Worm (Caenorhabditis elegans) whole organism, L1 larva: ENCODE measurements around the gene ptr-24.

Experiments
- ces-1 ChIP-seq: fragments of 150-350 bp; optimal IDR thresholded peaks from 2 replicates; lab custom pipeline; 2014; ENCODE audit warnings: missing biosample characterization, missing genetic modification reagents, missing genetic modification characterization
- fkh-8 ChIP-seq: sonication (generic microtip); optimal IDR thresholded peaks from 2 replicates; lab custom pipeline; 2016; ENCODE audit warnings: mild to moderate bottlenecking, missing genetic modification characterization, missing compliant biosample characterization
- lin-39 ChIP-seq: fragments of 150-350 bp; optimal IDR thresholded peaks from 2 replicates; lab custom pipeline; 2014; ENCODE audit warnings: missing biosample characterization, missing genetic modification reagents, missing genetic modification characterization
- lir-3 ChIP-seq: sonication (generic microtip); optimal IDR thresholded peaks from 2 replicates; lab custom pipeline; 2016; ENCODE audit warnings: mild to moderate bottlenecking, missing genetic modification characterization, moderate library complexity, missing compliant biosample characterization; ENCODE audit not compliant: poor library complexity
- lsy-2 ChIP-seq, 2 experiments: fragments of 150-350 bp; optimal IDR thresholded peaks; 2 replicates each; lab custom pipeline; 2014; ENCODE audit warnings: missing biosample characterization in 2 of 2, missing genetic modification characterization in 2 of 2
- nhr-11 ChIP-seq: fragments of 150-350 bp; optimal IDR thresholded peaks from 2 replicates; lab custom pipeline; 2014; ENCODE audit warnings: missing biosample characterization, missing genetic modification characterization
- nhr-28 ChIP-seq: fragments of 150-350 bp; optimal IDR thresholded peaks from 2 replicates; lab custom pipeline; 2014; ENCODE audit warnings: missing biosample characterization, missing genetic modification characterization
- sox-4 ChIP-seq: sonication (generic microtip); optimal IDR thresholded peaks from 2 replicates; lab custom pipeline; 2016; ENCODE audit warnings: missing genetic modification characterization, missing compliant biosample characterization
- xbp-1 ChIP-seq: sonication (generic microtip); optimal IDR thresholded peaks from 2 replicates; lab custom pipeline; 2016; ENCODE audit warnings: missing genetic modification characterization, missing compliant biosample characterization

ce11 chrX:13323697-13324096, 14.1 kb upstream of the ptr-24 start:
- TF ChIP-seq xbp-1 (tag; lab: Kevin White, UChicago), result no peak
- TF ChIP-seq nhr-28, result no peak
- TF ChIP-seq ces-1, result no peak
- TF ChIP-seq fkh-8 (tag; lab: Kevin White, UChicago), result no peak
- TF ChIP-seq sox-4 (tag; lab: Kevin White, UChicago), result no peak
- no peak for TF ChIP-seq nhr-11 (tag; lab: Kevin White, UChicago)
- TF ChIP-seq lir-3 (tag; lab: Kevin White, UChicago), result no peak
- no peak for TF ChIP-seq lsy-2 (tag; optimal IDR thresholded peaks at IDR 0.05; lab: Kevin White, UChicago)
- no peak for TF ChIP-seq lin-39 (tag; lab: Kevin White, UChicago)
